Fruit fly (Drosophila melanogaster) whole organism, wandering third instar larva: ENCODE data around the gene RAF2.

Experiments used
- Hr83 ChIP-seq: fragments of 200-300 bp; sonication (Bioruptor generic); optimal IDR thresholded peaks from 2 replicates; lab custom pipeline; 2016; ENCODE audit warnings: missing biosample characterization, mild to moderate bottlenecking, missing genetic modification characterization, moderate library complexity; ENCODE audit not compliant: poor library complexity, severe bottlenecking
- Vsx2 ChIP-seq: fragments of 200-300, 225-300 bp; sonication (Bioruptor generic); optimal IDR thresholded peaks from 2 replicates; lab custom pipeline; 2018; ENCODE audit warnings: missing biosample characterization, missing genetic modification characterization; ENCODE audit not compliant: partially characterized antibody
- h ChIP-seq: fragments of 200-800 bp; sonication (Bioruptor generic); optimal IDR thresholded peaks from 3 replicates; lab custom pipeline; 2016; ENCODE audit warnings: missing biosample characterization, mild to moderate bottlenecking, missing genetic modification characterization
- rgr ChIP-seq: fragments of 200-800 bp; sonication (Bioruptor generic); optimal IDR thresholded peaks from 3 replicates; lab custom pipeline; 2016; ENCODE audit warnings: missing biosample characterization, mild to moderate bottlenecking, missing genetic modification characterization
- usp ChIP-seq: fragments of >200 bp; optimal IDR thresholded peaks from 2 replicates; lab custom pipeline; 2017; ENCODE audit warnings: missing biosample characterization, missing genetic modification characterization
- woc ChIP-seq: sonication (Bioruptor generic); optimal IDR thresholded peaks from 2 replicates; lab custom pipeline; 2016; ENCODE audit warnings: missing biosample characterization, mild to moderate bottlenecking, missing genetic modification characterization

dm6 chr3L:16362119-16362653 is 23.9 kb upstream of the RAF2 start, which contains the start of gene Cpr72Ea:
- no peak for TF ChIP-seq Hr83 (GFP tag; lab: Kevin White, UChicago)
- no peak for TF ChIP-seq h (GFP tag; lab: Kevin White, UChicago)
- no peak for TF ChIP-seq woc (GFP tag; lab: Kevin White, UChicago)
- no peak for TF ChIP-seq usp (GFP tag; lab: Kevin White, UChicago)
- TF ChIP-seq Vsx2 (GFP tag; lab: Kevin White, UChicago) = no peak
- no peak for TF ChIP-seq rgr (GFP tag; lab: Kevin White, UChicago)
